Worm (Caenorhabditis elegans): ENCODE results near the gene nep-2.

DNA sequence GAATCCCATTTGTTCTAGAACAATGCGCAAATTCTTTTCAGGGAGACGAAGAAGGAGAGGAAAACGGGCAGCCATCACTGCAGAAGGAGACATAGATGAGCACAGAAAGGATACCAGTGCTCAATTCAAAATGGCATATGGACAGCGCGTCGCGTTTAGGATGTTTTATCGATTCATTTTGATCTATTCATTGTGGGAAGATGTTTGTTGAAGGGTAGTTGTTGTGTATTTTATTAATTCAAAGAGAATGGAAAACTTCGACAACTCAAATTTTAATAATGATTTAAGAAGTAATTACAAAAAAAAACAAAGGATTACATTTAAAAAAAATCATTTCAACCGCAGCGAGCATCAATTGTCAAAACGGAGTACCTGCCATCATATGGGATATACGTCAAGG is 46.6 kb upstream of the nep-2 start, which contains the start of gene sdz-10:
- no peak for TF ChIP-seq sea-2 (GFP tag; optimal IDR thresholded peaks at IDR 0.05)
- no peak for TF ChIP-seq aly-2 (tag; optimal IDR thresholded peaks at IDR 0.05)
- no peak for TF ChIP-seq nhr-77 (tag; optimal IDR thresholded peaks at IDR 0.05)
